Worm (Caenorhabditis elegans) whole organism, L1 larva: Measurements from ENCODE around the gene Y47D3A.31.
A peak's percentile ranks its signal among the peaks of the same experiment; 100 is the strongest.

ENCODE experiments used
- C16A3.4 ChIP-seq: fragments of 150-350 bp; optimal IDR thresholded peaks from 2 replicates; lab custom pipeline; 2014; ENCODE audit warnings: missing biosample characterization, missing genetic modification characterization
- C34B4.2 ChIP-seq: sonication (generic microtip); optimal IDR thresholded peaks from 2 replicates; lab custom pipeline; 2017; ENCODE audit warnings: mild to moderate bottlenecking, missing genetic modification characterization, missing compliant biosample characterization
- F16B12.6 ChIP-seq: fragments of 150-350 bp; optimal IDR thresholded peaks from 2 replicates; lab custom pipeline; 2014; ENCODE audit warnings: missing biosample characterization, missing genetic modification characterization
- Y116A8C.19 ChIP-seq: sonication (generic microtip); optimal IDR thresholded peaks from 2 replicates; lab custom pipeline; 2016; ENCODE audit warnings: missing compliant biosample characterization, missing genetic modification characterization, borderline replicate concordance
- aha-1 ChIP-seq: fragments of 150-350 bp; optimal IDR thresholded peaks from 2 replicates; lab custom pipeline; 2014; ENCODE audit warnings: missing biosample characterization, missing genetic modification characterization
- ceh-8 ChIP-seq: fragments of 200-800 bp; sonication (Bioruptor generic); optimal IDR thresholded peaks from 2 replicates; lab custom pipeline; 2018; ENCODE audit warnings: mild to moderate bottlenecking, missing genetic modification characterization, moderate library complexity, missing compliant biosample characterization
- ceh-82 ChIP-seq, 3 experiments: fragments of 150-350 bp in 1 of 3; sonication (generic microtip) in 2 of 3; optimal IDR thresholded peaks; 2 replicates each; lab custom pipeline; 2014 to 2017; ENCODE audit warnings: missing biosample characterization in 3 of 3, missing genetic modification characterization in 3 of 3
- ceh-88 ChIP-seq: fragments of 200-800 bp; sonication (Bioruptor generic); IDR thresholded peaks from 2 replicates; pipeline ENCODE4 v1.3.6; 2022; ENCODE audit warnings: missing genetic modification characterization, missing compliant biosample characterization
- dpl-1 ChIP-seq, 3 experiments: fragments of 150-350 bp in 2 of 3; sonication (generic microtip) in 1 of 3; optimal IDR thresholded peaks; 2 replicates each; lab custom pipeline; 2014 to 2017; ENCODE audit warnings: missing biosample characterization in 3 of 3, missing genetic modification characterization in 3 of 3, missing genetic modification reagents in 3 of 3
- dsc-1 ChIP-seq: sonication (generic microtip); optimal IDR thresholded peaks from 2 replicates; lab custom pipeline; 2016; ENCODE audit warnings: mild to moderate bottlenecking, missing genetic modification characterization, missing compliant biosample characterization
- efl-1 ChIP-seq, 4 experiments: fragments of 150-350 bp; optimal IDR thresholded peaks in 3 of 4; peaks in 1 of 4; 1 replicate in 1 of 4; 2 replicates in 3 of 4; lab custom pipeline; 2014; ENCODE audit warnings: missing biosample characterization in 2 of 4, missing genetic modification characterization in 2 of 4, missing genetic modification reagents in 2 of 4
- egl-13 ChIP-seq: sonication (generic microtip); optimal IDR thresholded peaks from 2 replicates; lab custom pipeline; 2016; ENCODE audit warnings: missing genotype, missing genetic modification reagents, missing genetic modification characterization, missing compliant biosample characterization
- egl-27 ChIP-seq, 2 experiments: fragments of 150-350 bp in 1 of 2; sonication (generic microtip); optimal IDR thresholded peaks; 3 replicates each; lab custom pipeline; 2017 to 2018; ENCODE audit warnings: missing biosample characterization in 2 of 2, missing genetic modification characterization in 2 of 2, missing genetic modification reagents in 2 of 2
- ets-5 ChIP-seq: fragments of 200-800 bp; sonication (Bioruptor generic); IDR thresholded peaks from 2 replicates; pipeline ENCODE4 v1.3.6; 2022; ENCODE audit warnings: missing genetic modification characterization, missing compliant biosample characterization
- fkh-10 ChIP-seq: sonication (generic microtip); optimal IDR thresholded peaks from 2 replicates; lab custom pipeline; 2017; ENCODE audit warnings: missing biosample characterization, missing genetic modification reagents, missing genetic modification characterization
- fkh-8 ChIP-seq: sonication (generic microtip); optimal IDR thresholded peaks from 2 replicates; lab custom pipeline; 2016; ENCODE audit warnings: mild to moderate bottlenecking, missing genetic modification characterization, missing compliant biosample characterization
- fos-1 ChIP-seq: fragments of 150-350 bp; optimal IDR thresholded peaks from 2 replicates; lab custom pipeline; 2014; ENCODE audit warnings: missing biosample characterization, missing genetic modification characterization
- grh-1 ChIP-seq: fragments of 200-800 bp; sonication (Bioruptor generic); IDR thresholded peaks from 2 replicates; pipeline ENCODE4 v1.3.6; 2022; ENCODE audit warnings: missing genetic modification reagents, missing genetic modification characterization, missing compliant biosample characterization
- hpl-2 ChIP-seq: fragments of 150-350 bp; optimal IDR thresholded peaks from 2 replicates; lab custom pipeline; 2014; ENCODE audit warnings: missing biosample characterization, missing genetic modification reagents, missing genetic modification characterization
- lin-13 ChIP-seq: fragments of 150-350 bp; optimal IDR thresholded peaks from 2 replicates; lab custom pipeline; 2014; ENCODE audit warnings: missing biosample characterization, missing genetic modification reagents, missing genetic modification characterization
- lin-14 ChIP-seq: fragments of 200-800 bp; sonication (Bioruptor generic); optimal IDR thresholded peaks from 2 replicates; lab custom pipeline; 2018; ENCODE audit warnings: mild to moderate bottlenecking, missing genetic modification characterization, moderate library complexity, missing compliant biosample characterization
- lin-15B ChIP-seq: fragments of 150-350 bp; sonication (generic microtip); optimal IDR thresholded peaks from 3 replicates; lab custom pipeline; 2014; ENCODE audit warnings: missing biosample characterization, missing genetic modification characterization
- lin-35 ChIP-seq, 2 experiments: fragments of 150-350 bp; optimal IDR thresholded peaks; 2 replicates each; lab custom pipeline; 2014; ENCODE audit warnings: missing biosample characterization in 2 of 2, missing genetic modification characterization in 2 of 2, missing genetic modification reagents in 2 of 2
- lin-39 ChIP-seq: fragments of 150-350 bp; optimal IDR thresholded peaks from 2 replicates; lab custom pipeline; 2014; ENCODE audit warnings: missing biosample characterization, missing genetic modification reagents, missing genetic modification characterization
- lir-3 ChIP-seq: sonication (generic microtip); optimal IDR thresholded peaks from 2 replicates; lab custom pipeline; 2016; ENCODE audit warnings: mild to moderate bottlenecking, missing genetic modification characterization, moderate library complexity, missing compliant biosample characterization; ENCODE audit not compliant: poor library complexity
- mab-9 ChIP-seq: fragments of 200-800 bp; sonication (Bioruptor generic); IDR thresholded peaks from 2 replicates; pipeline ENCODE4 v1.3.6; 2022; ENCODE audit warnings: missing genetic modification reagents, missing genetic modification characterization, missing compliant biosample characterization
- mdl-1 ChIP-seq, 2 experiments: fragments of 150-350 bp; optimal IDR thresholded peaks; 2 replicates each; lab custom pipeline; 2014 to 2017; ENCODE audit warnings: missing biosample characterization in 2 of 2, missing genetic modification characterization in 2 of 2, inconsistent platforms in 1 of 2
- mef-2 ChIP-seq: fragments of 150-350 bp; optimal IDR thresholded peaks from 2 replicates; lab custom pipeline; 2014; ENCODE audit warnings: missing biosample characterization, missing genetic modification characterization
- mep-1 ChIP-seq: fragments of 150-350 bp; optimal IDR thresholded peaks from 2 replicates; lab custom pipeline; 2014; ENCODE audit warnings: missing biosample characterization, missing genetic modification characterization
- nhr-20 ChIP-seq: sonication (generic microtip); optimal IDR thresholded peaks from 2 replicates; lab custom pipeline; 2016; ENCODE audit warnings: mild to moderate bottlenecking, missing genetic modification characterization, missing compliant biosample characterization
- nhr-28 ChIP-seq: fragments of 150-350 bp; optimal IDR thresholded peaks from 2 replicates; lab custom pipeline; 2014; ENCODE audit warnings: missing biosample characterization, missing genetic modification characterization
- nhr-71 ChIP-seq: sonication (generic microtip); optimal IDR thresholded peaks from 2 replicates; lab custom pipeline; 2016; ENCODE audit warnings: mild to moderate bottlenecking, missing genetic modification characterization, moderate library complexity, missing compliant biosample characterization
- nhr-76 ChIP-seq: sonication (generic microtip); optimal IDR thresholded peaks from 2 replicates; lab custom pipeline; 2017; ENCODE audit warnings: missing biosample characterization, missing genetic modification characterization
- nhr-77 ChIP-seq: fragments of 150-350 bp; optimal IDR thresholded peaks from 2 replicates; lab custom pipeline; 2014; ENCODE audit warnings: missing biosample characterization, missing genetic modification characterization
- nhr-84 ChIP-seq: sonication (generic microtip); optimal IDR thresholded peaks from 2 replicates; lab custom pipeline; 2017; ENCODE audit warnings: missing biosample characterization, missing genetic modification characterization
- nhr-85 ChIP-seq: sonication (generic microtip); peaks from one replicate; lab custom pipeline; 2016; ENCODE audit warnings: missing genetic modification characterization, inconsistent platforms, missing compliant biosample characterization
- nhr-90 ChIP-seq: sonication (generic microtip); optimal IDR thresholded peaks from 2 replicates; lab custom pipeline; 2016; ENCODE audit warnings: mild to moderate bottlenecking, missing genetic modification characterization, missing compliant biosample characterization; ENCODE audit not compliant: poor library complexity
- pag-3 ChIP-seq: sonication (generic microtip); optimal IDR thresholded peaks from 2 replicates; lab custom pipeline; 2017; ENCODE audit warnings: missing genetic modification characterization, mild to moderate bottlenecking, missing compliant biosample characterization, antibody characterized with exemption, borderline replicate concordance; ENCODE audit not compliant: insufficient read depth
- pax-3 ChIP-seq: fragments of 200-800 bp; sonication (Bioruptor generic); optimal IDR thresholded peaks from 2 replicates; lab custom pipeline; 2018; ENCODE audit warnings: mild to moderate bottlenecking, missing genetic modification characterization, moderate library complexity, missing compliant biosample characterization
- rnt-1 ChIP-seq: sonication (generic microtip); optimal IDR thresholded peaks from 2 replicates; lab custom pipeline; 2016; ENCODE audit warnings: mild to moderate bottlenecking, missing genetic modification characterization, moderate library complexity, missing compliant biosample characterization
- snpc-4 ChIP-seq: fragments of 150-350 bp; optimal IDR thresholded peaks from 2 replicates; lab custom pipeline; 2014; ENCODE audit warnings: missing biosample characterization, missing genetic modification characterization
- snu-23 ChIP-seq: sonication (generic microtip); optimal IDR thresholded peaks from 2 replicates; lab custom pipeline; 2016; ENCODE audit warnings: missing genetic modification characterization, missing compliant biosample characterization
- sptf-1 ChIP-seq: fragments of 150-350 bp; optimal IDR thresholded peaks from 2 replicates; lab custom pipeline; 2014; ENCODE audit warnings: missing biosample characterization, missing genetic modification characterization
- sup-37 ChIP-seq: fragments of 200-800 bp; sonication (Bioruptor generic); optimal IDR thresholded peaks from 2 replicates; lab custom pipeline; 2018; ENCODE audit warnings: mild to moderate bottlenecking, missing genetic modification characterization, missing compliant biosample characterization
- swsn-7 ChIP-seq: sonication (generic microtip); optimal IDR thresholded peaks from 2 replicates; lab custom pipeline; 2016; ENCODE audit warnings: missing genetic modification characterization, missing compliant biosample characterization
- tbx-2 ChIP-seq: sonication (generic microtip); optimal IDR thresholded peaks from 2 replicates; lab custom pipeline; 2016; ENCODE audit warnings: missing genetic modification characterization, missing compliant biosample characterization
- unc-30 ChIP-seq: sonication (generic microtip); optimal IDR thresholded peaks from 2 replicates; lab custom pipeline; 2017; ENCODE audit warnings: missing biosample characterization, missing genetic modification characterization
- unc-86 ChIP-seq: sonication (generic microtip); optimal IDR thresholded peaks from 2 replicates; lab custom pipeline; 2016; ENCODE audit warnings: missing genetic modification characterization, missing compliant biosample characterization
- unc-98 ChIP-seq: fragments of 200-800 bp; sonication (Bioruptor generic); IDR thresholded peaks from 2 replicates; pipeline ENCODE4 v1.3.6; 2022; ENCODE audit warnings: missing genetic modification characterization, missing compliant biosample characterization
- xbp-1 ChIP-seq: sonication (generic microtip); optimal IDR thresholded peaks from 2 replicates; lab custom pipeline; 2016; ENCODE audit warnings: missing genetic modification characterization, missing compliant biosample characterization

The Y47D3A.31 gene

ce11 chrIII:11157099-11157498 lies at the start of gene Y47D3A.31:
Y47D3A.31 (minus strand) TSS chrIII:11157199.
- TF ChIP-seq pag-3: no peak
- TF ChIP-seq egl-27 (tag; optimal IDR thresholded peaks at IDR 0.05; lab: Kevin White, UChicago): no peak
- TF ChIP-seq sptf-1 (tag; lab: Kevin White, UChicago): no peak
- TF ChIP-seq unc-30 (tag; lab: Kevin White, UChicago): no peak
- TF ChIP-seq snu-23 (GFP tag; lab: Kevin White, UChicago): no peak
- no peak for TF ChIP-seq swsn-7 (tag; lab: Kevin White, UChicago)
- no peak for TF ChIP-seq nhr-76 (tag; lab: Kevin White, UChicago)
- TF ChIP-seq Y116A8C.19 (tag; lab: Kevin White, UChicago): no peak
- TF ChIP-seq nhr-77 (tag; lab: Kevin White, UChicago): no peak
- no peak for TF ChIP-seq nhr-28
- TF ChIP-seq mef-2 (tag; lab: Kevin White, UChicago): no peak
- TF ChIP-seq fos-1: no peak
- no peak for TF ChIP-seq lin-13 (GFP tag; lab: Kevin White, UChicago)

ce11 chrIII:11202992-11203391 lies 46.0 kb upstream of the Y47D3A.31 start:
- TF ChIP-seq aha-1 (tag; lab: Kevin White, UChicago): no peak
- TF ChIP-seq tbx-2 (tag; lab: Kevin White, UChicago): no peak
- no peak for TF ChIP-seq sup-37 (GFP tag; lab: Kevin White, UChicago)
- peak; percentile 30 for TF ChIP-seq rnt-1 (tag; lab: Kevin White, UChicago)
- TF ChIP-seq mep-1 (tag; lab: Kevin White, UChicago): peak; percentile 7
- no peak for TF ChIP-seq unc-30 (tag; lab: Kevin White, UChicago)
- no peak for TF ChIP-seq unc-86 (tag; lab: Kevin White, UChicago)
- no peak for TF ChIP-seq snpc-4 (tag; lab: Kevin White, UChicago)
- no peak for TF ChIP-seq lin-15B
- no peak for TF ChIP-seq C34B4.2 (tag; lab: Kevin White, UChicago)
- no peak for TF ChIP-seq lin-13 (GFP tag; lab: Kevin White, UChicago)
- TF ChIP-seq nhr-76 (tag; lab: Kevin White, UChicago): no peak
- no peak for TF ChIP-seq ceh-88 (GFP tag; lab: Robert Waterston, UW)
- no peak for TF ChIP-seq nhr-84 (tag; lab: Kevin White, UChicago)
- TF ChIP-seq fos-1: no peak
- peak in 1 of 3 experiments; percentile 18 for TF ChIP-seq dpl-1 (GFP tag; optimal IDR thresholded peaks at IDR 0.05; lab: Kevin White, UChicago)
- peak; percentile 4 for TF ChIP-seq xbp-1
- TF ChIP-seq F16B12.6 (tag; lab: Kevin White, UChicago): no peak
- TF ChIP-seq lir-3 (tag; lab: Kevin White, UChicago): no peak
- TF ChIP-seq lin-39 (tag; lab: Kevin White, UChicago): no peak
- no peak for TF ChIP-seq nhr-90
- no peak for TF ChIP-seq mdl-1 (tag; optimal IDR thresholded peaks at IDR 0.05; lab: Kevin White, UChicago)
- no peak for TF ChIP-seq nhr-20 (tag; lab: Kevin White, UChicago)
- no peak for TF ChIP-seq C16A3.4 (tag; lab: Kevin White, UChicago)
- TF ChIP-seq hpl-2 (GFP tag; lab: Kevin White, UChicago): no peak
- TF ChIP-seq fkh-8 (tag; lab: Kevin White, UChicago): peak; percentile 4
- peak; percentile 94 for TF ChIP-seq lin-14 (GFP tag; lab: Kevin White, UChicago)
- peak; percentile 19 for TF ChIP-seq fkh-10
- TF ChIP-seq ets-5 (GFP tag; lab: Robert Waterston, UW): no peak
- no peak for TF ChIP-seq grh-1 (GFP tag; lab: Robert Waterston, UW)
- TF ChIP-seq ceh-82 (tag; optimal IDR thresholded peaks at IDR 0.05; lab: Kevin White, UChicago): peak in 1 of 3 experiments; percentile 55
- TF ChIP-seq sptf-1 (tag; lab: Kevin White, UChicago): no peak
- peak; percentile 66 for TF ChIP-seq dsc-1 (tag; lab: Kevin White, UChicago)
- peak; percentile 9 for TF ChIP-seq swsn-7 (tag; lab: Kevin White, UChicago)
- TF ChIP-seq pax-3: no peak
- no peak for TF ChIP-seq nhr-85 (tag; lab: Kevin White, UChicago)
- peak; percentile 1 for TF ChIP-seq egl-13 (tag; lab: Kevin White, UChicago)
- TF ChIP-seq unc-98 (GFP tag; lab: Robert Waterston, UW): no peak
- 0 out of 2 replicates have a peak, but pooled peaks have one; percentile 38 for TF ChIP-seq mab-9
- TF ChIP-seq ceh-8 (GFP tag; lab: Kevin White, UChicago): peak; percentile 90
- TF ChIP-seq lin-35 (GFP tag; optimal IDR thresholded peaks at IDR 0.05; lab: Kevin White, UChicago): peak in 1 of 2 experiments; percentile 37
- TF ChIP-seq efl-1 (optimal IDR thresholded peaks at IDR 0.05; lab: Kevin White, UChicago): peak in 1 of 2 experiments; percentile 7
- peak in 1 of 2 experiments; percentile 11 for TF ChIP-seq efl-1 (GFP tag; optimal IDR thresholded peaks at IDR 0.05 in 1 of 2; lab: Kevin White, UChicago)
- peak; percentile 58 for TF ChIP-seq nhr-71 (tag; lab: Kevin White, UChicago)
- no peak for TF ChIP-seq nhr-28
